Worm (Caenorhabditis elegans): Measurements from ENCODE around the gene fan-1.

Gene fan-1

DNA sequence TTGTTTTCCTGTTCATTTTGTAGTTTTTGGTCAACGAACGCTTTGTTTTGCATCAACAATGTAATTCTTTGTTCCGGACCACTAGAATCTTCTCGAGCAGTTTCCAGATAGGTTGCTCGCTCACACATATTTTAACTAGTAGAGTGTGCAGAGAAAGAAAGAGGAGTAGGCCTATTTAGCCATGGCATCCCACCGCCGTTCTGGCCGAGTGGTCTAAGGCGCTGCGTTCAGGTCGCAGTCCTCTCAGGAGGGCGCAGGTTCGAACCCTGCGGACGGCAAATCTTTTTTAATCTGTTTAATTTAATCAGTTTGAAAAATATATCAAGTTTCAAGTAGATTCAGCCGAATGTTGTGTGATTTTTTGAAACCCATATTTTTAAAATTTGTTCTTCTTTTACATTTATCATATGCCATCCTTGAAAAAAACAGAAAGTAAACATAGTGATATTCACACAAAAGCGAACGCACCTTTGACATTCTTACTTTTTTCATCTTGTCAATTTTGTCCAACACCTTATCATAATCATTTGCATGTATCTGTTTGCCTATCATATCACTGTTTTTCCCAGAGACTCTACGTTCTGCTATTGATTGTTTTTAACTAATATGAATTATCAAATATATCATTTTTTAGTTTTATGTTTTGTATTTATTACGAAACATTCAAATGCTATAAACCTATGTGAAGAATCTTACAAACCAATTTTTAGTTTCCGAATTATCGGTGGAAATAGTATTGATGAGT lies 8.3 kb downstream of the fan-1 start, which contains the start of gene try-3:
Gene try-3 (plus strand): TSS at position 532 of the 745 bp plus-strand sequence.
- peak; percentile 50 for TF ChIP-seq unc-86 (tag; optimal IDR thresholded peaks at IDR 0.05)
- TF ChIP-seq nhr-84 (tag; optimal IDR thresholded peaks at IDR 0.05) = no peak
- TF ChIP-seq fkh-4 (tag; optimal IDR thresholded peaks at IDR 0.05; ENCODE audit: borderline replicate concordance) = no peak
- no peak for TF ChIP-seq ceh-63 (GFP tag; optimal IDR thresholded peaks at IDR 0.05)
- TF ChIP-seq lin-35 (GFP tag; optimal IDR thresholded peaks at IDR 0.05) = peak; percentile 75 to 78
- peak in 1 of 2 experiments; percentile 31 for TF ChIP-seq ztf-11 (tag; optimal IDR thresholded peaks at IDR 0.05)
- TF ChIP-seq lin-15B (tag; optimal IDR thresholded peaks at IDR 0.05) = peak; percentile 29
- TF ChIP-seq unc-30 (tag; optimal IDR thresholded peaks at IDR 0.05) = no peak
- peak; percentile 69 for TF ChIP-seq dsc-1 (tag; optimal IDR thresholded peaks at IDR 0.05)
- TF ChIP-seq unc-62 (GFP tag; optimal IDR thresholded peaks at IDR 0.05) = no peak
- peak; percentile 46 to 59 (median 48) for TF ChIP-seq dpl-1 (GFP tag; optimal IDR thresholded peaks at IDR 0.05)
- no peak for TF ChIP-seq blmp-1 (tag; optimal IDR thresholded peaks at IDR 0.05)
- TF ChIP-seq nhr-11 (tag; optimal IDR thresholded peaks at IDR 0.05) = no peak
- TF ChIP-seq jun-1 (tag; optimal IDR thresholded peaks at IDR 0.05) = no peak
- peak; percentile 22 for TF ChIP-seq nhr-237 (tag; optimal IDR thresholded peaks at IDR 0.05)
- peak in 3 of 6 experiments; percentile 6 to 30 (median 13) for TF ChIP-seq elt-3 (tag; optimal IDR thresholded peaks at IDR 0.05)
- peak in 1 of 2 experiments; percentile 40 for TF ChIP-seq mdl-1 (tag; optimal IDR thresholded peaks at IDR 0.05)
- peak; percentile 62 for TF ChIP-seq xbp-1 (tag; optimal IDR thresholded peaks at IDR 0.05)
- TF ChIP-seq nhr-20 (tag; optimal IDR thresholded peaks at IDR 0.05) = peak; percentile 79
- no peak for TF ChIP-seq efl-3 (GFP tag; optimal IDR thresholded peaks at IDR 0.05)
- TF ChIP-seq nhr-90 (tag; optimal IDR thresholded peaks at IDR 0.05; ENCODE audit: poor library complexity) = peak; percentile 59
- peak; percentile 68 for TF ChIP-seq nhr-85 (tag)
- peak; percentile 35 for TF ChIP-seq irx-1 (tag; optimal IDR thresholded peaks at IDR 0.05)
- peak; percentile 52 for TF ChIP-seq grh-1 (GFP tag; IDR thresholded peaks at IDR 0.05)
- peak; percentile 30 for TF ChIP-seq isw-1 (GFP tag; IDR thresholded peaks at IDR 0.05)
- peak; percentile 73 for TF ChIP-seq lin-13 (GFP tag; optimal IDR thresholded peaks at IDR 0.05)
- TF ChIP-seq zip-4 (GFP tag; optimal IDR thresholded peaks at IDR 0.05) = peak; percentile 6
- peak; percentile 60 for TF ChIP-seq nhr-19 (GFP tag; conservative IDR thresholded peaks at IDR 0.05)
- TF ChIP-seq swsn-7 (tag; optimal IDR thresholded peaks at IDR 0.05) = peak; percentile 74
- TF ChIP-seq Y116A8C.19 (tag; optimal IDR thresholded peaks at IDR 0.05; ENCODE audit: borderline replicate concordance) = no peak
- peak; percentile 65 for TF ChIP-seq C16A3.4 (tag; optimal IDR thresholded peaks at IDR 0.05)
- no peak for TF ChIP-seq nhr-76 (tag; optimal IDR thresholded peaks at IDR 0.05)
- TF ChIP-seq nhr-71 (tag; optimal IDR thresholded peaks at IDR 0.05) = peak; percentile 83
- peak; percentile 63 for TF ChIP-seq mep-1 (tag; optimal IDR thresholded peaks at IDR 0.05)
- TF ChIP-seq ceh-82 (tag; optimal IDR thresholded peaks at IDR 0.05) = peak; percentile 30 to 70 (median 35)
- peak; percentile 5 for TF ChIP-seq elt-2 (tag; optimal IDR thresholded peaks at IDR 0.05)
- no peak for TF ChIP-seq hlh-4 (tag; optimal IDR thresholded peaks at IDR 0.05)
- peak; percentile 55 for TF ChIP-seq ceh-8 (GFP tag; optimal IDR thresholded peaks at IDR 0.05)
- peak; percentile 51 for TF ChIP-seq unc-130 (tag; optimal IDR thresholded peaks at IDR 0.05)
- peak; percentile 37; the same call in 1 of the 2 replicates for TF ChIP-seq mab-9 (GFP tag; IDR thresholded peaks at IDR 0.05)
- TF ChIP-seq egl-27 (tag; optimal IDR thresholded peaks at IDR 0.05) = no peak
- TF ChIP-seq fkh-8 (tag; optimal IDR thresholded peaks at IDR 0.05) = peak; percentile 82
- TF ChIP-seq efl-1 (optimal IDR thresholded peaks at IDR 0.05) = peak; percentile 60 to 72
- peak; percentile 56 to 95 for TF ChIP-seq efl-1 (GFP tag; optimal IDR thresholded peaks at IDR 0.05 in 1 of 2)
- TF ChIP-seq F16B12.6 (tag; optimal IDR thresholded peaks at IDR 0.05) = peak; percentile 2
- TF ChIP-seq lin-14 (GFP tag; optimal IDR thresholded peaks at IDR 0.05) = peak; percentile 78
- peak; percentile 72 for TF ChIP-seq skn-1 (tag; optimal IDR thresholded peaks at IDR 0.05)
- TF ChIP-seq lsy-2 (tag; optimal IDR thresholded peaks at IDR 0.05) = peak; percentile 60 to 72
- TF ChIP-seq lir-3 (tag; optimal IDR thresholded peaks at IDR 0.05; ENCODE audit: poor library complexity) = peak; percentile 54
- TF ChIP-seq fkh-10 (GFP tag; optimal IDR thresholded peaks at IDR 0.05) = peak; percentile 43
- peak; percentile 75 for TF ChIP-seq nhr-47 (tag; optimal IDR thresholded peaks at IDR 0.05)
